Comparison of ENCODE assay signal across 2 fruit fly cellular contexts in the genomic region with DNA sequence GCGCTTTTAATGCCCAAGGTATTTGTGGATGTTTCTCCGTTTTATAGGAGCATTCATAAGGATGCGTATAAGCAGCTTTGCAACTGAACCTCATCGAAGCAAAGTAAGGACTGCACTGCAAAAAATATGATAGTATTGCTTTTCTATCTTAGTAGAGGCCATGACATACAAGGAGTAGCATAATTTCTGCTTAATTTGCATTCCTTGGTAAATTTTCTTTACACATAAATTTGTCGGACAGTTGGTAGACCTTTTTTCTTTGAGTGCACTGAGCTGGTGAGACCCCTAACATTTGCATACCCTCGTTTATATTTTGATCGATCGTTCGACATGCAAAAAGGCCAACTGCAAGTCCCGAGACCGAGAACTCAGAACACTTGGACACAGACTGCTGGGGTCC.
TF ChIP-seq lines count a peak whose summit lies in the region.

No protein-coding gene starts in this region.

TF ChIP-seq in whole organism, prepupa, 60 proteins besides CTCF, POLR2A, EP300 and RAD21 (continued from another document):
- peak; percentile 25 for TF ChIP-seq Hr4 (GFP tag; optimal IDR thresholded peaks at IDR 0.05; lab: Kevin White, UChicago)
- TF ChIP-seq CG34406 (GFP tag; optimal IDR thresholded peaks at IDR 0.05; lab: Kevin White, UChicago): peak; percentile 47
- peak; percentile 37 to 53 for TF ChIP-seq ss (GFP tag; optimal IDR thresholded peaks at IDR 0.05; lab: Kevin White, UChicago)
- TF ChIP-seq Lpt (GFP tag; optimal IDR thresholded peaks at IDR 0.05; lab: Kevin White, UChicago): no peak
- peak; percentile 45 for TF ChIP-seq CG3032 (tag; optimal IDR thresholded peaks at IDR 0.05; lab: Kevin White, UChicago)
- TF ChIP-seq CG6808 (GFP tag; optimal IDR thresholded peaks at IDR 0.05; lab: Kevin White, UChicago): peak; percentile 21
- no peak for TF ChIP-seq Gug (GFP tag; IDR thresholded peaks at IDR 0.05; lab: Robert Waterston, UW)
- no peak for TF ChIP-seq CG15336 (GFP tag; IDR thresholded peaks at IDR 0.05; lab: Robert Waterston, UW)
- TF ChIP-seq CG31627 (GFP tag; optimal IDR thresholded peaks at IDR 0.05; lab: Kevin White, UChicago): peak; percentile 81
- TF ChIP-seq esn (GFP tag; optimal IDR thresholded peaks at IDR 0.05; lab: Kevin White, UChicago): peak; percentile 90
- TF ChIP-seq CG32006 (GFP tag; optimal IDR thresholded peaks at IDR 0.05; lab: Kevin White, UChicago): peak; percentile 29
- peak; percentile 51 for TF ChIP-seq dsx (GFP tag; optimal IDR thresholded peaks at IDR 0.05; lab: Kevin White, UChicago; ENCODE audit: poor library complexity, severe bottlenecking)
- TF ChIP-seq CG6163 (GFP tag; IDR thresholded peaks at IDR 0.05; lab: Robert Waterston, UW): peak; percentile 76; the same call in 2 of the 3 replicates
- TF ChIP-seq Hr39 (GFP tag; optimal IDR thresholded peaks at IDR 0.05; lab: Kevin White, UChicago): peak; percentile 86
- peak; percentile 80 for TF ChIP-seq vri (GFP tag; optimal IDR thresholded peaks at IDR 0.05; lab: Kevin White, UChicago)
- TF ChIP-seq CG8632 (GFP tag; optimal IDR thresholded peaks at IDR 0.05; lab: Kevin White, UChicago): peak; percentile 41
- peak; percentile 56 for TF ChIP-seq achi (GFP tag; optimal IDR thresholded peaks at IDR 0.05; lab: Kevin White, UChicago)
- no peak for TF ChIP-seq dac (GFP tag; optimal IDR thresholded peaks at IDR 0.05; lab: Kevin White, UChicago)
- TF ChIP-seq Sox14 (GFP tag; optimal IDR thresholded peaks at IDR 0.05; lab: Kevin White, UChicago): peak; percentile 64
- TF ChIP-seq Sox15 (GFP tag; optimal IDR thresholded peaks at IDR 0.05; lab: Kevin White, UChicago): peak; percentile 36
- TF ChIP-seq CG6276 (GFP tag; optimal IDR thresholded peaks at IDR 0.05; lab: Kevin White, UChicago): no peak
- TF ChIP-seq spab (GFP tag; optimal IDR thresholded peaks at IDR 0.05; lab: Kevin White, UChicago): peak; percentile 44
- peak; percentile 51 for TF ChIP-seq CG10631 (GFP tag; optimal IDR thresholded peaks at IDR 0.05; lab: Kevin White, UChicago)
- peak; percentile 34 for TF ChIP-seq CG8319 (GFP tag; optimal IDR thresholded peaks at IDR 0.05; lab: Kevin White, UChicago)
- TF ChIP-seq CG8119 (GFP tag; IDR thresholded peaks at IDR 0.05; lab: Robert Waterston, UW): no peak
- TF ChIP-seq Met (GFP tag; optimal IDR thresholded peaks at IDR 0.05; lab: Kevin White, UChicago): peak; percentile 85
- peak; percentile 48 for TF ChIP-seq fd59A (GFP tag; optimal IDR thresholded peaks at IDR 0.05; lab: Kevin White, UChicago)
- no peak for TF ChIP-seq CG16779 (tag; optimal IDR thresholded peaks at IDR 0.05; lab: Kevin White, UChicago)
- TF ChIP-seq Eip93F (GFP tag; optimal IDR thresholded peaks at IDR 0.05; lab: Kevin White, UChicago): peak; percentile 75
- 0 out of 3 replicates have a peak, but pooled peaks have one; percentile 26 for TF ChIP-seq eg (GFP tag; IDR thresholded peaks at IDR 0.05; lab: Robert Waterston, UW)
- TF ChIP-seq CG10669 (GFP tag; optimal IDR thresholded peaks at IDR 0.05; lab: Kevin White, UChicago): peak; percentile 57
- peak; percentile 33 for TF ChIP-seq CG7368 (GFP tag; optimal IDR thresholded peaks at IDR 0.05; lab: Kevin White, UChicago)
- no peak for TF ChIP-seq fkh (GFP tag; optimal IDR thresholded peaks at IDR 0.05; lab: Kevin White, UChicago)
- peak; percentile 45 for TF ChIP-seq Blimp-1 (GFP tag; optimal IDR thresholded peaks at IDR 0.05; lab: Kevin White, UChicago)
TF ChIP-seq in whole organism, prepupa: peak in this region for 48.

TF ChIP-seq in whole organism, wandering third instar larva, 38 proteins besides CTCF, POLR2A, EP300 and RAD21 (continued from another document):
- no peak for TF ChIP-seq Hr83 (GFP tag; optimal IDR thresholded peaks at IDR 0.05; lab: Kevin White, UChicago; ENCODE audit: poor library complexity, severe bottlenecking)
- TF ChIP-seq Vsx2 (GFP tag; optimal IDR thresholded peaks at IDR 0.05; lab: Kevin White, UChicago; ENCODE audit: partially characterized antibody): no peak
- no peak for TF ChIP-seq pan (optimal IDR thresholded peaks at IDR 0.05; lab: Kevin White, UChicago)
- TF ChIP-seq sv (GFP tag; optimal IDR thresholded peaks at IDR 0.05; lab: Kevin White, UChicago): no peak
